Fruit fly (Drosophila melanogaster) whole organism, embryonic: Measurements from ENCODE around the gene Uba4.
A peak's percentile ranks its signal among the peaks of the same experiment; 100 is the strongest.

Source experiments
- Abd-B ChIP-seq: fragments of 200-800 bp; sonication (Bioruptor generic); optimal IDR thresholded peaks from 2 replicates; lab custom pipeline; 2018; ENCODE audit warnings: missing biosample characterization, mild to moderate bottlenecking, missing genetic modification characterization, moderate library complexity
- Atf-2 ChIP-seq: fragments of 200-800 bp; sonication (Bioruptor generic); optimal IDR thresholded peaks from 2 replicates; lab custom pipeline; 2016; ENCODE audit warnings: missing biosample characterization, missing genetic modification characterization
- CG10274 ChIP-seq: fragments of 200-800 bp; sonication (Bioruptor generic); optimal IDR thresholded peaks from 3 replicates; lab custom pipeline; 2017; ENCODE audit warnings: missing biosample characterization, mild to moderate bottlenecking, missing genetic modification characterization
- CG10543 ChIP-seq: fragments of 200-800 bp; sonication (Bioruptor generic); optimal IDR thresholded peaks from 3 replicates; lab custom pipeline; 2017; ENCODE audit warnings: missing biosample characterization, mild to moderate bottlenecking, missing genetic modification characterization, moderate library complexity
- CG11093 ChIP-seq: fragments of 200-800 bp; sonication (Bioruptor generic); IDR thresholded peaks from 3 replicates; pipeline ENCODE4 v1.3.6; 2022; ENCODE audit warnings: missing biosample characterization, missing genetic modification characterization
- CG11504 ChIP-seq: fragments of 200-800 bp; sonication (Bioruptor generic); optimal IDR thresholded peaks from 3 replicates; lab custom pipeline; 2019; ENCODE audit warnings: missing biosample characterization, mild to moderate bottlenecking, missing genetic modification characterization, moderate library complexity
- CG12942 ChIP-seq: fragments of 200-800 bp; sonication (Bioruptor generic); optimal IDR thresholded peaks from 3 replicates; lab custom pipeline; 2016; ENCODE audit warnings: missing biosample characterization, missing genetic modification characterization
- CG13123 ChIP-seq: fragments of 200-800 bp; sonication (Bioruptor generic); optimal IDR thresholded peaks from 2 replicates; lab custom pipeline; 2016; ENCODE audit warnings: missing biosample characterization, missing genetic modification characterization
- CG14667 ChIP-seq: fragments of 200-800 bp; sonication (Bioruptor generic); IDR thresholded peaks from 2 replicates; pipeline ENCODE4 v1.3.6; 2022; ENCODE audit warnings: missing biosample characterization, missing genetic modification characterization
- CG15696 ChIP-seq: fragments of 200-800 bp; sonication (Bioruptor generic); optimal IDR thresholded peaks from 2 replicates; lab custom pipeline; 2019; ENCODE audit warnings: missing biosample characterization, mild to moderate bottlenecking, missing genetic modification characterization, moderate library complexity
- CG17186 ChIP-seq: fragments of 200-800 bp; sonication (Bioruptor generic); optimal IDR thresholded peaks from 3 replicates; lab custom pipeline; 2017; ENCODE audit warnings: missing biosample characterization, missing genetic modification reagents, missing genetic modification characterization
- CG17328 ChIP-seq: fragments of 200-800 bp; sonication (Bioruptor generic); IDR thresholded peaks from 2 replicates; pipeline ENCODE4 v1.3.6; 2022; ENCODE audit warnings: missing biosample characterization, missing genetic modification characterization
- CG17912 ChIP-seq: fragments of 200-800 bp; sonication (Bioruptor generic); optimal IDR thresholded peaks from 2 replicates; lab custom pipeline; 2018; ENCODE audit warnings: missing biosample characterization, mild to moderate bottlenecking, missing genetic modification characterization
- CG33557 ChIP-seq: fragments of 200-800 bp; sonication (Bioruptor generic); optimal IDR thresholded peaks from 2 replicates; lab custom pipeline; 2019; ENCODE audit warnings: missing biosample characterization, mild to moderate bottlenecking, missing genetic modification characterization, moderate library complexity
- CG3407 ChIP-seq: fragments of 200-800 bp; sonication (Bioruptor generic); optimal IDR thresholded peaks from 2 replicates; lab custom pipeline; 2018; ENCODE audit warnings: missing biosample characterization, mild to moderate bottlenecking, missing genetic modification characterization
- CG3838 ChIP-seq: fragments of 200-800 bp; sonication (Bioruptor generic); optimal IDR thresholded peaks from 3 replicates; lab custom pipeline; 2016; ENCODE audit warnings: missing biosample characterization, missing genetic modification characterization
- CG42726 ChIP-seq: fragments of 200-800 bp; sonication (Bioruptor generic); IDR thresholded peaks from 2 replicates; pipeline ENCODE4 v1.3.6; 2022; ENCODE audit warnings: missing biosample characterization, missing genetic modification characterization; ENCODE audit not compliant: partially characterized antibody
- CG6175 ChIP-seq: fragments of 200-800 bp; sonication (Bioruptor generic); IDR thresholded peaks from 3 replicates; pipeline ENCODE4 v1.3.6; 2022; ENCODE audit warnings: missing biosample characterization, missing genetic modification characterization
- CG8359 ChIP-seq: fragments of 200-800 bp; sonication (Bioruptor generic); optimal IDR thresholded peaks from 2 replicates; lab custom pipeline; 2017; ENCODE audit warnings: missing biosample characterization, mild to moderate bottlenecking, missing genetic modification characterization, borderline replicate concordance
- CTCF ChIP-seq: fragments of 200-800 bp; sonication (Bioruptor generic); optimal IDR thresholded peaks from 2 replicates; lab custom pipeline; 2017; ENCODE audit warnings: missing biosample characterization, mild to moderate bottlenecking, missing genetic modification characterization, moderate library complexity
- Dek ChIP-seq: fragments of 200-800 bp; sonication (Bioruptor generic); optimal IDR thresholded peaks from 3 replicates; lab custom pipeline; 2019; ENCODE audit warnings: missing biosample characterization, mild to moderate bottlenecking, missing genetic modification characterization, moderate library complexity
- Dip2 ChIP-seq: fragments of 200-800 bp; sonication (Bioruptor generic); IDR thresholded peaks from 2 replicates; pipeline ENCODE4 v1.3.6; 2022; ENCODE audit warnings: missing biosample characterization, missing genetic modification characterization
- Doc3 ChIP-seq: fragments of 200-800 bp; sonication (Bioruptor generic); IDR thresholded peaks from 3 replicates; pipeline ENCODE4 v1.3.6; 2022; ENCODE audit warnings: missing biosample characterization, missing genetic modification characterization; ENCODE audit not compliant: partially characterized antibody
- HHEX ChIP-seq: fragments of 200-800 bp; sonication (Bioruptor generic); optimal IDR thresholded peaks from 3 replicates; lab custom pipeline; 2017; ENCODE audit warnings: missing biosample characterization, mild to moderate bottlenecking, missing genetic modification characterization, missing genetic modification reagents
- HLH54F ChIP-seq: fragments of 200-800 bp; sonication (Bioruptor generic); optimal IDR thresholded peaks from 3 replicates; lab custom pipeline; 2016; ENCODE audit warnings: missing biosample characterization, missing genetic modification characterization
- HLHmδ ChIP-seq: fragments of 200-800 bp; sonication (Bioruptor generic); optimal IDR thresholded peaks from 2 replicates; lab custom pipeline; 2018; ENCODE audit warnings: missing biosample characterization, mild to moderate bottlenecking, missing genetic modification characterization, moderate library complexity
- Hsf ChIP-seq: fragments of 200-800 bp; sonication (Bioruptor generic); optimal IDR thresholded peaks from 3 replicates; lab custom pipeline; 2016; ENCODE audit warnings: missing biosample characterization, missing genetic modification characterization
- NC2β ChIP-seq: fragments of 200-800 bp; sonication (Bioruptor generic); optimal IDR thresholded peaks from 2 replicates; lab custom pipeline; 2016; ENCODE audit warnings: missing biosample characterization, missing genetic modification characterization
- Ptx1 ChIP-seq: fragments of 200-800 bp; sonication (Bioruptor generic); IDR thresholded peaks from 2 replicates; pipeline ENCODE4 v1.3.6; 2022; ENCODE audit warnings: missing biosample characterization, missing genetic modification characterization
- Trl ChIP-seq, 3 experiments: fragments of >200 bp in 2 of 3; fragments of 200-800 bp in 1 of 3; sonication (Bioruptor generic) in 1 of 3; optimal IDR thresholded peaks; 2 replicates in 1 of 3; 3 replicates in 2 of 3; lab custom pipeline; 2016 to 2017; ENCODE audit warnings: missing biosample characterization in 1 of 3, missing genetic modification characterization in 1 of 3
- aop ChIP-seq: fragments of 200-800 bp; sonication (Bioruptor generic); IDR thresholded peaks from 2 replicates; pipeline ENCODE4 v1.3.6; 2022; ENCODE audit warnings: missing biosample characterization, missing genetic modification characterization
- ap ChIP-seq: fragments of 200-800 bp; sonication (Bioruptor generic); IDR thresholded peaks from 2 replicates; pipeline ENCODE4 v1.3.6; 2022; ENCODE audit warnings: missing biosample characterization, missing genetic modification characterization
- cas ChIP-seq: fragments of 200-800 bp; sonication (Bioruptor generic); IDR thresholded peaks from 2 replicates; pipeline ENCODE4 v1.3.6; 2022; ENCODE audit warnings: missing biosample characterization, missing genetic modification characterization
- chn ChIP-seq: fragments of 200-800 bp; sonication (Bioruptor generic); optimal IDR thresholded peaks from 2 replicates; lab custom pipeline; 2016; ENCODE audit warnings: missing biosample characterization, missing genetic modification characterization
- ci ChIP-seq: fragments of 200-800 bp; sonication (Bioruptor generic); IDR thresholded peaks from 3 replicates; pipeline ENCODE4 v1.3.6; 2022; ENCODE audit warnings: missing biosample characterization, missing genetic modification characterization
- da ChIP-seq: fragments of 200-800 bp; sonication (Bioruptor generic); optimal IDR thresholded peaks from 2 replicates; lab custom pipeline; 2016; ENCODE audit warnings: missing biosample characterization, missing genetic modification characterization
- dysf ChIP-seq: fragments of 200-800 bp; sonication (Bioruptor generic); IDR thresholded peaks from 3 replicates; pipeline ENCODE4 v1.3.6; 2022; ENCODE audit warnings: missing biosample characterization, missing genetic modification characterization
- emc ChIP-seq: fragments of 200-800 bp; sonication (Bioruptor generic); optimal IDR thresholded peaks from 2 replicates; lab custom pipeline; 2016; ENCODE audit warnings: missing biosample characterization, missing genetic modification characterization
- eve ChIP-seq, 2 experiments: fragments of >200 bp; optimal IDR thresholded peaks; 2 replicates each; lab custom pipeline; 2017; ENCODE audit warnings: missing biosample characterization in 2 of 2, missing genetic modification characterization in 2 of 2
- fd102C ChIP-seq: fragments of 200-800 bp; sonication (Bioruptor generic); optimal IDR thresholded peaks from 2 replicates; lab custom pipeline; 2018; ENCODE audit warnings: missing biosample characterization, mild to moderate bottlenecking, missing genetic modification characterization, moderate library complexity
- fu2 ChIP-seq: fragments of 200-800 bp; sonication (Bioruptor generic); optimal IDR thresholded peaks from 2 replicates; lab custom pipeline; 2016; ENCODE audit warnings: missing biosample characterization, missing genetic modification characterization
- inv ChIP-seq: fragments of 200-800 bp; sonication (Bioruptor generic); IDR thresholded peaks from 2 replicates; pipeline ENCODE4 v1.3.6; 2022; ENCODE audit warnings: missing biosample characterization, missing genetic modification characterization; ENCODE audit not compliant: partially characterized antibody
- lbe ChIP-seq: fragments of 200-800 bp; sonication (Bioruptor generic); optimal IDR thresholded peaks from 2 replicates; lab custom pipeline; 2016; ENCODE audit warnings: missing biosample characterization, mild to moderate bottlenecking, missing genetic modification characterization
- prd ChIP-seq, 3 experiments: fragments of >200 bp in 2 of 3; fragments of 200-800 bp in 1 of 3; sonication (Bioruptor generic) in 1 of 3; optimal IDR thresholded peaks in 2 of 3; IDR thresholded peaks in 1 of 3; 2 replicates in 2 of 3; 3 replicates in 1 of 3; pipeline versions ENCODE4 v1.3.6 to Lab custom; 2017 to 2022; ENCODE audit warnings: missing biosample characterization in 1 of 3, missing genetic modification characterization in 1 of 3
- sd ChIP-seq: fragments of 200-800 bp; sonication (Bioruptor generic); optimal IDR thresholded peaks from 3 replicates; lab custom pipeline; 2018; ENCODE audit warnings: missing biosample characterization, mild to moderate bottlenecking, missing genetic modification characterization, moderate library complexity
- sens ChIP-seq: fragments of 200-800 bp; sonication (Bioruptor generic); peaks from one replicate; lab custom pipeline; 2016; ENCODE audit warnings: missing biosample characterization, missing genetic modification characterization
- sens-2 ChIP-seq: fragments of 200-800 bp; sonication (Bioruptor generic); IDR thresholded peaks from 2 replicates; pipeline ENCODE4 v1.3.6; 2022; ENCODE audit warnings: missing biosample characterization, missing genetic modification characterization
- seq ChIP-seq: fragments of 200-800 bp; sonication (Bioruptor generic); IDR thresholded peaks from 2 replicates; pipeline ENCODE4 v1.3.6; 2022; ENCODE audit warnings: missing biosample characterization, missing genetic modification characterization
- sqz ChIP-seq: fragments of 200-800 bp; sonication (Bioruptor generic); optimal IDR thresholded peaks from 3 replicates; lab custom pipeline; 2018; ENCODE audit warnings: missing biosample characterization, mild to moderate bottlenecking, missing genetic modification characterization
- wdn ChIP-seq: fragments of 200-800 bp; sonication (Bioruptor generic); IDR thresholded peaks from 2 replicates; pipeline ENCODE4 v1.3.6; 2022; ENCODE audit warnings: missing biosample characterization, missing genetic modification characterization
- zen2 ChIP-seq: fragments of 200-800 bp; sonication (Bioruptor generic); IDR thresholded peaks from 3 replicates; pipeline ENCODE4 v1.3.6; 2022; ENCODE audit warnings: missing biosample characterization, missing genetic modification characterization; ENCODE audit not compliant: partially characterized antibody

Uba4 gene

dm6 chr2L:8543102-8543501 is 25.9 kb downstream of the Uba4 start (continued):
- TF ChIP-seq Atf-2 (GFP tag; lab: Kevin White, UChicago), result no peak
- TF ChIP-seq HHEX (GFP tag; lab: Kevin White, UChicago), result no peak
- peak; percentile 41 for TF ChIP-seq CG33557 (GFP tag; lab: Kevin White, UChicago)
- TF ChIP-seq HLHmδ (GFP tag; lab: Kevin White, UChicago), result peak; percentile 92
- TF ChIP-seq CG6175 (GFP tag; lab: Robert Waterston, UW), result no peak
- no peak for TF ChIP-seq dysf (GFP tag; lab: Robert Waterston, UW)
- TF ChIP-seq CG3838 (GFP tag; lab: Kevin White, UChicago), result no peak
- no peak for TF ChIP-seq aop (GFP tag; lab: Robert Waterston, UW)
- no peak for TF ChIP-seq HLH54F (GFP tag; lab: Kevin White, UChicago)
- TF ChIP-seq sens (GFP tag; lab: Kevin White, UChicago), result peak; percentile 69
- TF ChIP-seq fd102C (GFP tag; lab: Kevin White, UChicago), result no peak
- TF ChIP-seq Dek (tag; lab: Kevin White, UChicago), result peak; percentile 2
- no peak for TF ChIP-seq Abd-B
- TF ChIP-seq Trl (optimal IDR thresholded peaks at IDR 0.05; lab: Kevin White, UChicago), result peak; percentile 71 to 81
- peak; percentile 40 for TF ChIP-seq Trl (GFP tag; optimal IDR thresholded peaks at IDR 0.05; lab: Kevin White, UChicago)
- TF ChIP-seq emc (GFP tag; lab: Kevin White, UChicago), result no peak
- TF ChIP-seq wdn (GFP tag; lab: Robert Waterston, UW), result no peak
- TF ChIP-seq CG17328 (GFP tag; lab: Robert Waterston, UW), result 0 out of 2 replicates have a peak, but pooled peaks have one; percentile 8
- no peak for TF ChIP-seq CG15696 (tag; lab: Kevin White, UChicago)
- no peak for TF ChIP-seq eve (GFP tag; optimal IDR thresholded peaks at IDR 0.05; lab: Kevin White, UChicago)
- peak; percentile 4 for TF ChIP-seq CG3407 (GFP tag; lab: Kevin White, UChicago)
- peak; percentile 47; the same call in 1 of the 2 replicates for TF ChIP-seq CG42726 (GFP tag; lab: Robert Waterston, UW)
- no peak for TF ChIP-seq cas (GFP tag; lab: Robert Waterston, UW)
- TF ChIP-seq Hsf (GFP tag; lab: Kevin White, UChicago), result no peak
- TF ChIP-seq CTCF, result no peak
- no peak for TF ChIP-seq CG10274 (GFP tag; lab: Kevin White, UChicago)
- TF ChIP-seq prd (optimal IDR thresholded peaks at IDR 0.05; lab: Kevin White, UChicago), result no peak
- no peak for TF ChIP-seq prd (GFP tag; IDR thresholded peaks at IDR 0.05; lab: Robert Waterston, UW)
- TF ChIP-seq CG17186, result peak; percentile 7
- no peak for TF ChIP-seq CG8359 (GFP tag; lab: Kevin White, UChicago)
- no peak for TF ChIP-seq Doc3 (GFP tag; lab: Robert Waterston, UW)
- TF ChIP-seq Dip2 (GFP tag; lab: Robert Waterston, UW), result no peak
- no peak for TF ChIP-seq fu2 (GFP tag; lab: Kevin White, UChicago)
- TF ChIP-seq chn (GFP tag; lab: Kevin White, UChicago), result peak; percentile 34
- no peak; the same call in 1 of the 2 replicates for TF ChIP-seq seq (GFP tag; lab: Robert Waterston, UW)
- TF ChIP-seq CG11504 (tag; lab: Kevin White, UChicago), result no peak
- no peak for TF ChIP-seq zen2 (GFP tag; lab: Robert Waterston, UW)
- TF ChIP-seq Ptx1, result no peak
- peak; percentile 4 for TF ChIP-seq sqz (GFP tag; lab: Kevin White, UChicago)
- no peak for TF ChIP-seq lbe (GFP tag; lab: Kevin White, UChicago)
- no peak for TF ChIP-seq CG13123 (GFP tag; lab: Kevin White, UChicago)
- TF ChIP-seq ap, result no peak
- TF ChIP-seq CG17912 (GFP tag; lab: Kevin White, UChicago), result no peak
- TF ChIP-seq sens-2 (GFP tag; lab: Robert Waterston, UW), result no peak; the same call in 1 of the 2 replicates
- no peak for TF ChIP-seq inv (GFP tag; lab: Robert Waterston, UW)
- no peak for TF ChIP-seq CG10543 (GFP tag; lab: Kevin White, UChicago)
- no peak for TF ChIP-seq CG14667 (GFP tag; lab: Robert Waterston, UW)
- TF ChIP-seq sd, result no peak
- TF ChIP-seq da (GFP tag; lab: Kevin White, UChicago), result no peak
- TF ChIP-seq NC2β, result peak; percentile 43
- TF ChIP-seq CG12942 (GFP tag; lab: Kevin White, UChicago), result no peak
- no peak for TF ChIP-seq CG11093
- TF ChIP-seq ci (GFP tag; lab: Robert Waterston, UW), result peak; percentile 80; the same call in 2 of the 3 replicates
